Worm (Caenorhabditis elegans): ENCODE results near the gene Y38E10A.22.

Y38E10A.22 gene

DNA sequence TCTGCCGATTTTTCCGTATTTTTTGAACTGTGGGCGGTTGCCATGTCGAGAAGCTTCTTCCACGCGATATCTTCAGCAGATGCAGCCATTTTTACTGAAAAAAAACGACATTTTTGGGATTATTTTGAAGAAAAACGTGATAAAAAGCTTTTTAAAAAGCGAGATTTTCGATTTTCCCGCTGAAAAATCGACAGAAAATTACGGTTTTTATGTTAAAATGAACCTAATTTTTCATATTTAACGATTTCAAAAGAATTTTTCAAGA lies at the start of gene Y38E10A.22:
Gene Y38E10A.22 (minus strand): TSS at position 101 of the 265 bp plus-strand sequence.
- TF ChIP-seq sea-1 (GFP tag; conservative IDR thresholded peaks at IDR 0.05): no peak
- TF ChIP-seq tra-4 (tag; optimal IDR thresholded peaks at IDR 0.05): no peak
- TF ChIP-seq ets-7 (tag; optimal IDR thresholded peaks at IDR 0.05): no peak
- no peak for TF ChIP-seq ceh-36 (tag; optimal IDR thresholded peaks at IDR 0.05)
- TF ChIP-seq B0310.2 (tag; optimal IDR thresholded peaks at IDR 0.05): no peak
- TF ChIP-seq hmg-4 (GFP tag; optimal IDR thresholded peaks at IDR 0.05): no peak
- TF ChIP-seq tbx-11 (GFP tag; IDR thresholded peaks at IDR 0.05): no peak
- TF ChIP-seq scrt-1 (GFP tag; IDR thresholded peaks at IDR 0.05): no peak
- no peak for TF ChIP-seq tbx-37 (GFP tag; conservative IDR thresholded peaks at IDR 0.05)
- TF ChIP-seq pes-1 (GFP tag; IDR thresholded peaks at IDR 0.05): no peak
- no peak for TF ChIP-seq hmbx-1 (tag; optimal IDR thresholded peaks at IDR 0.05)
- TF ChIP-seq hnd-1 (tag; optimal IDR thresholded peaks at IDR 0.05): no peak
- TF ChIP-seq ama-1 (optimal IDR thresholded peaks at IDR 0.05): no peak
- no peak for TF ChIP-seq aly-1 (tag; optimal IDR thresholded peaks at IDR 0.05)
- TF ChIP-seq ceh-13 (GFP tag; optimal IDR thresholded peaks at IDR 0.05): no peak

DNA sequence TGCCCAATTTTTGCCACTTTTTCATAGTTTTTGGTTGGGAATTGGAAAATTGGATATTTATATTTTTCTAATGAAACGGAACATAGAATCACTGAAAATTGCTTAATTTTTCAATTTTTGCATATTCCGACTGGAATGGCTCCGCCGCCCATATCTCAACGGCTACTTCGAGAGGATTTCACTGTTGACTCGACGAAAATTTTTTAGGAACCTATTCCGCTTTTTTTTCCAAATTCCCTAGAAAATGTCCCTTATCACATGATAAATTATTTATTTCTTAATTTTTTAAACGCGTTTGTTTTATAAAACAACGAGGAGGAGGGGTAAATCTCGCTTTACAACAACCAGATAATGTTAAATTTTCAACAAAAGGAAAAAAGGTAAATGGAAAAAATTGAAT lies 49.1 kb upstream of the Y38E10A.22 start:
- TF ChIP-seq ets-7 (tag; optimal IDR thresholded peaks at IDR 0.05): no peak
- no peak for TF ChIP-seq F13C5.2 (tag; optimal IDR thresholded peaks at IDR 0.05)
- TF ChIP-seq hmg-4 (GFP tag; optimal IDR thresholded peaks at IDR 0.05): no peak
- no peak for TF ChIP-seq hnd-1 (tag; optimal IDR thresholded peaks at IDR 0.05)
- TF ChIP-seq flt-1 (GFP tag; IDR thresholded peaks at IDR 0.05): no peak
- no peak for TF ChIP-seq hmbx-1 (tag; optimal IDR thresholded peaks at IDR 0.05)
- TF ChIP-seq tra-4 (tag; optimal IDR thresholded peaks at IDR 0.05): no peak
- no peak for TF ChIP-seq ama-1 (optimal IDR thresholded peaks at IDR 0.05)
- TF ChIP-seq B0310.2 (tag; optimal IDR thresholded peaks at IDR 0.05): no peak
- no peak for TF ChIP-seq ceh-36 (tag; optimal IDR thresholded peaks at IDR 0.05)
- no peak for TF ChIP-seq sea-1 (GFP tag; conservative IDR thresholded peaks at IDR 0.05)
- TF ChIP-seq tbx-37 (GFP tag; conservative IDR thresholded peaks at IDR 0.05): no peak
- TF ChIP-seq aly-1 (tag; optimal IDR thresholded peaks at IDR 0.05): no peak
- no peak for TF ChIP-seq scrt-1 (GFP tag; IDR thresholded peaks at IDR 0.05)

DNA sequence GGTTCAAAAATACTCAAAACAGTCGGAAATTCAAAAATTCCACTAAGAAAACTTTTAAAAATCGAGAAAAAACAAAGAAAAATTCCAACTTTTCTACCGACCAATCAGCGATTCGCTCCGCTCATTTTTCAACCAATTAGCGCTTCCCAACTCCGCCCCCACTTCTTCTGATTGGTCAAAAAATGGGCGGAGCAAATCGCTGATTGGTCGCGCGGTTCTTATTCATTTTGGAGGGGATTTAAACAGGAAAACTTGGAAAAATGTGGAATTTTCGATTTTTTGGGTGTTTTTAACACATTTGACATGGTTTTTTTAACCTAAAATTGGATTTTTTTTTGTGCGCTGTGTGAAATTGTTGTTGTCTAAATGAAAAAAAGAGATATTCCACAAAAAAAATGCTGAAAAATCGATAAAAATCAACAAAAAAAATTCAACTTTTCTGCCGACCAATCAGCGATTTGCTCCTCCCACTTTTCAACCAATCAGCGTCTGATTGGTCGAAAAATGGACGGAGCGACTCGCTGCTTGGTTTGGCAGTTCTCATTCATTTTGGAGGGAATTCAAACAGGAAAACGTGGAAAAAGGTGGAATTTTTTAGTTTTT lies 45.2 kb upstream of the Y38E10A.22 start:
- no peak for TF ChIP-seq hmbx-1 (tag; optimal IDR thresholded peaks at IDR 0.05)
- TF ChIP-seq hmg-4 (GFP tag; optimal IDR thresholded peaks at IDR 0.05): no peak
- TF ChIP-seq sea-1 (GFP tag; conservative IDR thresholded peaks at IDR 0.05): no peak
- TF ChIP-seq tra-4 (tag; optimal IDR thresholded peaks at IDR 0.05): no peak
- no peak for TF ChIP-seq tbx-11 (GFP tag; IDR thresholded peaks at IDR 0.05)
- TF ChIP-seq aly-1 (tag; optimal IDR thresholded peaks at IDR 0.05): no peak
- no peak for TF ChIP-seq F13C5.2 (tag; optimal IDR thresholded peaks at IDR 0.05)
- TF ChIP-seq hnd-1 (tag; optimal IDR thresholded peaks at IDR 0.05): no peak
- TF ChIP-seq scrt-1 (GFP tag; IDR thresholded peaks at IDR 0.05): no peak
- TF ChIP-seq ceh-13 (GFP tag; optimal IDR thresholded peaks at IDR 0.05): no peak
- no peak for TF ChIP-seq B0310.2 (tag; optimal IDR thresholded peaks at IDR 0.05)
- TF ChIP-seq flt-1 (GFP tag; IDR thresholded peaks at IDR 0.05): no peak
- TF ChIP-seq pes-1 (GFP tag; IDR thresholded peaks at IDR 0.05): no peak
- TF ChIP-seq ets-7 (tag; optimal IDR thresholded peaks at IDR 0.05): no peak

DNA sequence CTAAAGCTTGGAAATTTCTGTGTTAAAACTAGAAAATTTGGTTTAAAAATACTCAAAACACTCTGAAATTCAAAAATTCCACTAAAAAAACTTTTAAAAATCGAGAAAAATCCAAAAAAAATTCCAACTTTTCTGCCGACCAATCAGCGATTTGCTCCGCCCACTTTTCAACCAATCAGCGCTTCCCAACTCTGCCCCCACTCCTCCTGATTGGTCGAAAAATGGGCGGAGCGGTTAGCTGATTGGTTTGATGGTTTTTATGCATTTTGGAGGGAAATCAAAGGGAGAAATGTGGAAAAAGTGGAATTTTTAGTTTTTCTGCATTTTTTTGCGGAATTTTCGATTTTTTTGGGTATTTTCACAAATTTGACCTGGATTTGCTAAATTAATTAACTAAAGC lies 44.4 kb upstream of the Y38E10A.22 start:
- TF ChIP-seq aly-1 (tag; optimal IDR thresholded peaks at IDR 0.05) (no peak), hmbx-1 (tag; optimal IDR thresholded peaks at IDR 0.05) (no peak), hmg-4 (GFP tag; optimal IDR thresholded peaks at IDR 0.05) (no peak), flt-1 (GFP tag; IDR thresholded peaks at IDR 0.05) (no peak), tbx-11 (GFP tag; IDR thresholded peaks at IDR 0.05) (no peak), F13C5.2 (tag; optimal IDR thresholded peaks at IDR 0.05) (no peak), pes-1 (GFP tag; IDR thresholded peaks at IDR 0.05) (no peak), tra-4 (tag; optimal IDR thresholded peaks at IDR 0.05) (no peak), ama-1 (optimal IDR thresholded peaks at IDR 0.05) (no peak), B0310.2 (tag; optimal IDR thresholded peaks at IDR 0.05) (no peak), sea-1 (GFP tag; conservative IDR thresholded peaks at IDR 0.05) (no peak), hnd-1 (tag; optimal IDR thresholded peaks at IDR 0.05) (no peak), ets-7 (tag; optimal IDR thresholded peaks at IDR 0.05) (no peak), ceh-13 (GFP tag; optimal IDR thresholded peaks at IDR 0.05) (no peak), ceh-36 (tag; optimal IDR thresholded peaks at IDR 0.05) (no peak)

DNA sequence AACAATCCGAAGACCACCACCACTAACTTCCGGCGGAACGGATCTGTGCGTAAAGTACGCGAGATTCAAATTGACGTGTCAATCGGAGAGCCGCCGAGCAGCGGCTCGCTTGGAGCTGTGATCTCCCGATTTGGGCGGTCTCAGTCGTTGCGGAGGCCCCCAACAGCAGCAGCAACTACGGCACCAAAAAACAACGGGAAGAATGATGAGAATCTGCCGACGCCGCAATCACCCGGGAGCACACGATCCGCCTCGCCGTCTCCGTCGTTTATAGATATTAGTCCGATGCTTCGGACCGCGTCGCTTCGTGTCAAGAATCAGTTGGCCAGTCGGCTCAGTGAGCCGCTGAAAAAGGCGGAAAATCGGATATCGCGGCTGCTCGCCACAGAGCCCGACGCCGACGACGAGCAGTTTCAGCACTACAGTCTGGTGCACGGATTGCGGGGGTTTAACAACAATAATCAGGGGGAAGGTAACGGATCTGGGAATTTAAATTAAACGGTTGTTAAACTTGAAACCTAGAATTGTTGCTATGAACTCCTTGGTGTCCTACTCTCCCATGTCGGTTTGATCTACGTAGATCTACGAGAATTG lies 38.2 kb upstream of the Y38E10A.22 start:
- TF ChIP-seq ceh-36 (tag; optimal IDR thresholded peaks at IDR 0.05) (no peak), tra-4 (tag; optimal IDR thresholded peaks at IDR 0.05) (no peak), tbx-37 (GFP tag; conservative IDR thresholded peaks at IDR 0.05) (no peak), sea-1 (GFP tag; conservative IDR thresholded peaks at IDR 0.05) (no peak), tbx-11 (GFP tag; IDR thresholded peaks at IDR 0.05) (no peak), scrt-1 (GFP tag; IDR thresholded peaks at IDR 0.05) (no peak), ama-1 (optimal IDR thresholded peaks at IDR 0.05) (no peak), pes-1 (GFP tag; IDR thresholded peaks at IDR 0.05) (no peak)

DNA sequence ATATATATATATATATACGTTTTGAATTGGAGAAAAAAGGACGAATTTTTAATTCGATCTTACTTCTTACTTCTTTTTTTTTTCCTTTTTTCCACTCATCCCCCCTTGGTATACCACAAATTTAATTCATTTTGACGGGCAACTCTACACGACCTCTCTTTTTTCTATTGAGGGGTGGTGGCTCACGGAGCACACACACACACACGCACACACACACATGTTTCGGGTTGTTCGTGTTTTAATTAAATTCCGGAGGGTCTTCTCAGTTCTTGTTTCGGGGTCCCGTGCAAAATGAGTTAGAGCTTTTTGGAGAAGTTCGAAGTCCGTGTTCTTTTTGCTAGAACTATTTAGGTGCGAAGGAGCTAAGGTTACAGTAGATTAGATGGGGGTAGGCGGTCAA lies 33.9 kb upstream of the Y38E10A.22 start:
- no peak for TF ChIP-seq scrt-1 (GFP tag; IDR thresholded peaks at IDR 0.05)
- no peak for TF ChIP-seq ama-1 (optimal IDR thresholded peaks at IDR 0.05)
- no peak for TF ChIP-seq flt-1 (GFP tag; IDR thresholded peaks at IDR 0.05)
- TF ChIP-seq tbx-37 (GFP tag; conservative IDR thresholded peaks at IDR 0.05): no peak
- no peak for TF ChIP-seq ets-7 (tag; optimal IDR thresholded peaks at IDR 0.05)
- no peak for TF ChIP-seq hmbx-1 (tag; optimal IDR thresholded peaks at IDR 0.05)
- no peak for TF ChIP-seq hmg-4 (GFP tag; optimal IDR thresholded peaks at IDR 0.05)
- TF ChIP-seq hnd-1 (tag; optimal IDR thresholded peaks at IDR 0.05): no peak
- no peak for TF ChIP-seq tra-4 (tag; optimal IDR thresholded peaks at IDR 0.05)

DNA sequence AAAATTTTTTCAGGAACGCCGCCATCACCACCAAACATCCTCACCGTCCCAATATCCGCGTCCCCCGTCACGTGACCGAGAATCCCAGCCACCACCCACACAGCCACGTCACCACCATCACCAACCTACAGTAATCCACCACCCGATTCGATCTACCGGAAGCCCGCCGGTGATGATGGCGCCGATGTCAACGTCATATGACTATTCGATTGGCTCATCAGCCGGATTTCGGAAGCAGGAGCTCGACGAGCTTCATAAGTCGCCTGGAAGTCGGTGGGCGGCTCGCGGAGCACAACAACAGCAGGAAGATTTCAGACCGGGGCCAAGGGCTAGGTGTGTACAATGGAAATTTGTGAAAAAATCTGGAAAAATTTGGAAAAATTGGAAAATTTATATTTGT lies 18.5 kb upstream of the Y38E10A.22 start:
- TF ChIP-seq sea-1 (GFP tag; conservative IDR thresholded peaks at IDR 0.05): no peak
- TF ChIP-seq ceh-36 (tag; optimal IDR thresholded peaks at IDR 0.05): peak; percentile 20

DNA sequence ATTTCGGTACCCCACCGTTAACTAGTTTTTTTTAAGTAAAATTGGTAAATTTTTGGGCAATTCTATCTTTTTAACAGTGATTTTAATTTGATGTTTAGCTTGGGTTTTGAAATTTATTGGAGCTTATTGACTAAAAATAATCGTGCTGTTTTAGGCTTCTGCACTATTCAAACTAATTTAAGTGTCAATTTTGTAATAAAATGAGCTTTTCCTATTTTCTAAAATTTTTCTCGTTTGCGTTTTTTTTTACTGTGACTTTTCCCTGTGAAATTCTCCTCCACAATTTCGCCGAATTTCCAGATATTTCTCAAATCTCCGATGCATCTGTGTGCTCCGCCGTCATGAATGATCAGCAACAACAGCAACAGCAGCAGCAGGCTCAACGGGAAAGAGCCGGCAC lies 16.5 kb upstream of the Y38E10A.22 start, which contains the start of gene tbc-17:
Gene tbc-17 (plus strand): TSS at position 301 of the 400 bp plus-strand sequence.
- TF ChIP-seq hmg-4 (GFP tag; optimal IDR thresholded peaks at IDR 0.05) (no peak), tbx-37 (GFP tag; conservative IDR thresholded peaks at IDR 0.05) (no peak), scrt-1 (GFP tag; IDR thresholded peaks at IDR 0.05) (no peak), ceh-13 (GFP tag; optimal IDR thresholded peaks at IDR 0.05) (no peak), ama-1 (optimal IDR thresholded peaks at IDR 0.05) (no peak)

All from whole organism, early embryonic.